Worm (Caenorhabditis elegans): ENCODE results near the gene T26H5.11.

Gene T26H5.11

DNA sequence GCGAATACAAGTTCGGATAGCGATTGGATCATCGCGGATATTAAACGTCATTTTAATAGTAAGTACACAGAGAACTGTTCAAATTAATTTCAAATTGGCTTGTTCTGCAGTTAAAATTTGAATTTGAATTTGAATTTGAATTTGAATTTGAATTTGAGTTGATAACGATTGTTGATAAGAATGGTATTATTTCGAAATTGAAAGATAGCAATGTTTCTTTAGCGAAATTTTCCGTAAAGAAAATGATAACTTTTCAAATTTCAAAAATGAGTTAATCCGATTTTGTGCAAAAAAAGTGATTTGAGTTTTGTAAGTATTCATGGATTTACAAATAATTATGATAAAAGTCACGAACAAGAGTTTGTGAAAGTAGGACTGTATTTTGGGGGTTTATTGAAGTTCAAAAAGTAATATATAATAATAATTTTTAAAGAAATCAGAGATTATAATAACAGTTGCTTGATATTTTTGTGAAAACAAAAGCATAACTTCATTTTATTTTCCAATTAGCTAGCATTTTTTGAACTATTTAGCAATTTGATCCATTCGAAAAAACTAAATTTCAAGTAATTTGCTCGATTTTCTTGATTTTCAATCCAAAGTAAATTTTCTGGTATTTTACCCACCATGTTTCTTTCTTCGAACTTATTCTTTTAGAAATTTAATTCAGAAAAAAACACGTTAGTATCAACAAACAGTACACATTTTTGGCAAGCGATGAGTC lies 18.6 kb downstream of the T26H5.11 start, which contains the start of gene Y36E3A.2:
Gene Y36E3A.2, plus strand, starts transcription at position 674 of the 724 bp plus-strand sequence.
- TF ChIP-seq nhr-11 (tag; optimal IDR thresholded peaks at IDR 0.05) (no peak), fax-1 (tag; optimal IDR thresholded peaks at IDR 0.05) (no peak), sdc-2 (tag; optimal IDR thresholded peaks at IDR 0.05) (no peak), ttx-3 (tag; optimal IDR thresholded peaks at IDR 0.05) (no peak)

DNA sequence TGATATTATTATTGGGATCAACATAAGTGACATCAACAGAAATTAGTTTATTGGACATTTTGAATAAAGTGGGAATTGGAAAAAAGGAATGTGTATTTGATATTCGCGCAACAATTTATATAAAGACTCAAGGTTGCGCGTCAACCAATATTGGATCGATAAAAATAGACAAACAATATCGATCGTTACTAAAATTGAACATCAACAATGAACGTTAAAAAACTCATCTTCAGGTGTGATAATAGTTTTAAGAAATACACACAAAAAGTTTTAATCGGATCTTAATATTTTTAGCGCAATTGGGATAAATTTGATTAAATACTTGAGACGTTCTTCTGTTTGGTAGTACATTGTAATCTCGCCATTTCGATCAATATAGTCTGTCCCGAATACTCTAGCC lies 20.5 kb downstream of the T26H5.11 start, which contains the start of gene fbxa-104:
Gene fbxa-104, minus strand, starts transcription at position 83 of the 400 bp plus-strand sequence.
- TF ChIP-seq elt-4 (tag; optimal IDR thresholded peaks at IDR 0.05) (no peak), npax-4 (tag; optimal IDR thresholded peaks at IDR 0.05) (no peak), sox-4 (tag; optimal IDR thresholded peaks at IDR 0.05) (no peak), ceh-45 (GFP tag; IDR thresholded peaks at IDR 0.05) (no peak), pqm-1 (tag; optimal IDR thresholded peaks at IDR 0.05) (no peak), hlh-30 (tag; optimal IDR thresholded peaks at IDR 0.05; ENCODE audit: insufficient read depth) (no peak), nhr-11 (tag; optimal IDR thresholded peaks at IDR 0.05) (no peak), dmd-4 (tag; optimal IDR thresholded peaks at IDR 0.05; ENCODE audit: borderline replicate concordance) (no peak)

- TF ChIP-seq sdc-2 (tag; optimal IDR thresholded peaks at IDR 0.05) (no peak), pag-3 (tag; optimal IDR thresholded peaks at IDR 0.05; ENCODE audit: borderline replicate concordance) (no peak), syd-9 (tag; optimal IDR thresholded peaks at IDR 0.05) (no peak), mec-3 (tag; optimal IDR thresholded peaks at IDR 0.05; ENCODE audit: borderline replicate concordance) (no peak), ttx-3 (tag; optimal IDR thresholded peaks at IDR 0.05) (no peak), sox-4 (tag; optimal IDR thresholded peaks at IDR 0.05) (no peak), ceh-14 (tag; optimal IDR thresholded peaks at IDR 0.05) (no peak), zip-5 (tag; optimal IDR thresholded peaks at IDR 0.05) (no peak), ztf-16 (tag; optimal IDR thresholded peaks at IDR 0.05) (no peak), unc-42 (tag; optimal IDR thresholded peaks at IDR 0.05) (no peak), elt-4 (tag; optimal IDR thresholded peaks at IDR 0.05) (no peak), tbx-2 (tag; optimal IDR thresholded peaks at IDR 0.05) (no peak), Y22D7AL.16 (tag; optimal IDR thresholded peaks at IDR 0.05) (no peak)
Observed at ce11 chrV:15417822-15418221, 26.3 kb downstream of the T26H5.11 start, which contains the start of gene T06E6.10. Gene T06E6.10, plus strand, starts transcription at chrV:15418122.

ce11 chrV:15415951-15416350 lies 28.1 kb downstream of the T26H5.11 start, which contains the start of gene srh-265:
Gene srh-265, plus strand, starts transcription at chrV:15416251.
- TF ChIP-seq mec-3 (tag; optimal IDR thresholded peaks at IDR 0.05; ENCODE audit: borderline replicate concordance) (no peak), unc-42 (tag; optimal IDR thresholded peaks at IDR 0.05) (no peak), sox-4 (tag; optimal IDR thresholded peaks at IDR 0.05) (no peak), pha-2 (tag; optimal IDR thresholded peaks at IDR 0.05) (no peak), ahr-1 (tag; optimal IDR thresholded peaks at IDR 0.05) (no peak), tbx-7 (tag; optimal IDR thresholded peaks at IDR 0.05) (no peak), tbx-2 (tag; optimal IDR thresholded peaks at IDR 0.05) (no peak), zip-5 (tag; optimal IDR thresholded peaks at IDR 0.05) (no peak), K09A11.1 (tag; optimal IDR thresholded peaks at IDR 0.05; ENCODE audit: insufficient read depth) (no peak), Y22D7AL.16 (tag; optimal IDR thresholded peaks at IDR 0.05) (no peak), K02D7.2 (tag; optimal IDR thresholded peaks at IDR 0.05) (no peak)

ce11 chrV:15413847-15414246 lies 30.2 kb downstream of the T26H5.11 start, which contains the start of gene srh-264:
Gene srh-264, plus strand, starts transcription at chrV:15414147.
- TF ChIP-seq ama-1 (optimal IDR thresholded peaks at IDR 0.05) (no peak), Y22D7AL.16 (tag; optimal IDR thresholded peaks at IDR 0.05) (no peak), sox-4 (tag; optimal IDR thresholded peaks at IDR 0.05) (no peak), ahr-1 (tag; optimal IDR thresholded peaks at IDR 0.05) (no peak), ets-4 (tag; optimal IDR thresholded peaks at IDR 0.05) (no peak), ceh-48 (tag; optimal IDR thresholded peaks at IDR 0.05) (no peak), K02D7.2 (tag; optimal IDR thresholded peaks at IDR 0.05) (no peak)

DNA sequence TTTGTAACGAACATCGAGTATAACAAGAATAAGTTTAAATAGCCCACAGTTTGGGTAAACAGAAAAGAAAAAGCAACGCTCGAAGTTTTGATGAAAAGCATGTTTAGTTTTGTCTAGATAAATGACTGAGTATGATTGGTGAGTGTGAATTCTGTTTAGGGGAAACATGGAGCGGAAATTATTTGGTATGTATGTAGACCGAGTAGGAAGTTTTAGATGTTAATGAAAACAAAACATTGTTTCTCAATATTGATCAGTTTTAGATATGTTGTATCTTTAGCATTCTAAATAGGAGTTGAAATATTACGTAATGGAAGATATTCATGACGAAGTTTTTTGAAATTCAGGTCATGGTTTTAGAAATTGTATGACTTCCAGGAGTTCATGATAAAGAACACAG lies 31.5 kb downstream of the T26H5.11 start, which contains the start of gene srbc-63:
Gene srbc-63, minus strand, starts transcription at position 101 of the 400 bp plus-strand sequence.
- TF ChIP-seq F13H6.1 (tag; optimal IDR thresholded peaks at IDR 0.05) (no peak), hlh-30 (tag; optimal IDR thresholded peaks at IDR 0.05; ENCODE audit: insufficient read depth) (no peak), ceh-9 (tag; optimal IDR thresholded peaks at IDR 0.05) (no peak), nhr-232 (tag; optimal IDR thresholded peaks at IDR 0.05) (no peak), syd-9 (tag; optimal IDR thresholded peaks at IDR 0.05) (no peak), gmeb-2 (tag; optimal IDR thresholded peaks at IDR 0.05) (no peak), madf-2 (tag; optimal IDR thresholded peaks at IDR 0.05) (no peak), ceh-24 (tag; optimal IDR thresholded peaks at IDR 0.05) (no peak), nfya-1 (tag; optimal IDR thresholded peaks at IDR 0.05) (no peak)
